Worm (Caenorhabditis elegans) whole organism, L2 larva: ENCODE results near the gene F14B8.4.

Experiments used
- R02D3.7 ChIP-seq: fragments of 150-350 bp; optimal IDR thresholded peaks from 2 replicates; lab custom pipeline; 2014; ENCODE audit warnings: missing biosample characterization, missing genetic modification characterization
- Y55F3AM.14 ChIP-seq: fragments of 200-800 bp; sonication (Bioruptor generic); optimal IDR thresholded peaks from 2 replicates; lab custom pipeline; 2018; ENCODE audit warnings: mild to moderate bottlenecking, missing genetic modification characterization, missing compliant biosample characterization
- ZK546.5 ChIP-seq: sonication (generic microtip); optimal IDR thresholded peaks from 2 replicates; lab custom pipeline; 2017; ENCODE audit warnings: missing biosample characterization, missing genetic modification characterization
- alr-1 ChIP-seq: fragments of 150-350 bp; optimal IDR thresholded peaks from 2 replicates; lab custom pipeline; 2014; ENCODE audit warnings: missing biosample characterization, missing genetic modification characterization
- aly-2 ChIP-seq: fragments of 150-350 bp; optimal IDR thresholded peaks from 2 replicates; lab custom pipeline; 2014; ENCODE audit warnings: missing biosample characterization, missing genetic modification characterization
- blmp-1 ChIP-seq: sonication (generic microtip); optimal IDR thresholded peaks from 2 replicates; lab custom pipeline; 2017; ENCODE audit warnings: missing genetic modification characterization, mild to moderate bottlenecking, missing compliant biosample characterization, antibody characterized with exemption, moderate library complexity; ENCODE audit not compliant: insufficient read depth
- ceh-16 ChIP-seq: fragments of 150-350 bp; optimal IDR thresholded peaks from 2 replicates; lab custom pipeline; 2014; ENCODE audit warnings: missing biosample characterization, missing genetic modification characterization
- ceh-82 ChIP-seq: fragments of 150-350 bp; optimal IDR thresholded peaks from 2 replicates; lab custom pipeline; 2014; ENCODE audit warnings: missing biosample characterization, missing genetic modification characterization
- crh-2 ChIP-seq: sonication (generic microtip); optimal IDR thresholded peaks from 2 replicates; lab custom pipeline; 2017; ENCODE audit warnings: missing biosample characterization, missing genetic modification characterization
- dmd-4 ChIP-seq: sonication (generic microtip); optimal IDR thresholded peaks from 2 replicates; lab custom pipeline; 2017; ENCODE audit warnings: missing biosample characterization, missing genetic modification characterization
- elt-3 ChIP-seq: sonication (generic microtip); optimal IDR thresholded peaks from 2 replicates; lab custom pipeline; 2017; ENCODE audit warnings: missing biosample characterization, missing genetic modification characterization
- fos-1 ChIP-seq: fragments of 150-350 bp; optimal IDR thresholded peaks from 2 replicates; lab custom pipeline; 2014; ENCODE audit warnings: missing biosample characterization, missing genetic modification characterization
- lin-11 ChIP-seq: fragments of 150-350 bp; sonication (generic microtip); optimal IDR thresholded peaks from 2 replicates; lab custom pipeline; 2014; ENCODE audit warnings: missing biosample characterization, missing genetic modification characterization, inconsistent platforms, mixed read lengths
- lin-39 ChIP-seq: fragments of 150-350 bp; optimal IDR thresholded peaks from 2 replicates; lab custom pipeline; 2014; ENCODE audit warnings: missing biosample characterization, missing genetic modification reagents, missing genetic modification characterization
- lsy-2 ChIP-seq, 2 experiments: fragments of 150-350 bp in 1 of 2; sonication (generic microtip) in 1 of 2; optimal IDR thresholded peaks; 2 replicates each; lab custom pipeline; 2014 to 2017; ENCODE audit warnings: missing biosample characterization in 2 of 2, missing genetic modification characterization in 2 of 2
- mbf-1 ChIP-seq: sonication (generic microtip); optimal IDR thresholded peaks from 2 replicates; lab custom pipeline; 2017; ENCODE audit warnings: missing biosample characterization, missing genetic modification characterization
- nhr-12 ChIP-seq: fragments of 150-350 bp; optimal IDR thresholded peaks from 2 replicates; lab custom pipeline; 2014; ENCODE audit warnings: missing biosample characterization, missing genetic modification characterization
- nhr-21 ChIP-seq: fragments of 150-350 bp; optimal IDR thresholded peaks from 2 replicates; lab custom pipeline; 2014; ENCODE audit warnings: missing biosample characterization, missing genetic modification characterization
- nhr-23 ChIP-seq: fragments of 150-350 bp; optimal IDR thresholded peaks from 2 replicates; lab custom pipeline; 2014; ENCODE audit warnings: missing biosample characterization, missing genetic modification reagents, missing genetic modification characterization
- nhr-237 ChIP-seq: fragments of 150-350 bp; optimal IDR thresholded peaks from 2 replicates; lab custom pipeline; 2014; ENCODE audit warnings: missing biosample characterization, missing genetic modification characterization
- nhr-25 ChIP-seq: fragments of 150-350 bp; sonication (generic microtip); optimal IDR thresholded peaks from 3 replicates; lab custom pipeline; 2014; ENCODE audit warnings: missing biosample characterization, missing genetic modification characterization
- nhr-6 ChIP-seq: fragments of 150-350 bp; optimal IDR thresholded peaks from 2 replicates; lab custom pipeline; 2014; ENCODE audit warnings: missing biosample characterization, missing genetic modification characterization
- sem-4 ChIP-seq: fragments of 150-350 bp; optimal IDR thresholded peaks from 2 replicates; lab custom pipeline; 2014; ENCODE audit warnings: missing biosample characterization, missing genetic modification reagents, missing genetic modification characterization
- skn-1 ChIP-seq: sonication (generic microtip); optimal IDR thresholded peaks from 2 replicates; lab custom pipeline; 2017; ENCODE audit warnings: missing biosample characterization, missing genetic modification characterization
- sma-3 ChIP-seq: sonication (generic microtip); optimal IDR thresholded peaks from 2 replicates; lab custom pipeline; 2016; ENCODE audit warnings: missing genetic modification reagents, missing genetic modification characterization, missing compliant biosample characterization
- sma-9 ChIP-seq, 2 experiments: fragments of 150-350 bp in 1 of 2; sonication (generic microtip) in 1 of 2; optimal IDR thresholded peaks; 2 replicates each; lab custom pipeline; 2014 to 2016; ENCODE audit warnings: missing genetic modification characterization in 2 of 2, mild to moderate bottlenecking in 1 of 2, missing biosample characterization in 1 of 2, missing compliant biosample characterization in 1 of 2, missing genetic modification reagents in 1 of 2, moderate library complexity in 1 of 2
- snpc-4 ChIP-seq: fragments of 150-350 bp; optimal IDR thresholded peaks from 2 replicates; lab custom pipeline; 2014; ENCODE audit warnings: missing biosample characterization, missing genetic modification characterization
- unc-39 ChIP-seq: fragments of 150-350 bp; optimal IDR thresholded peaks from 2 replicates; lab custom pipeline; 2014; ENCODE audit warnings: missing biosample characterization, missing genetic modification characterization
- unc-55 ChIP-seq: fragments of 150-350 bp; sonication (generic microtip); optimal IDR thresholded peaks from 3 replicates; lab custom pipeline; 2014; ENCODE audit warnings: missing biosample characterization, missing genetic modification reagents, missing genetic modification characterization
- unc-62 ChIP-seq: fragments of 150-350 bp; optimal IDR thresholded peaks from 2 replicates; lab custom pipeline; 2014; ENCODE audit warnings: missing biosample characterization, missing genetic modification reagents, missing genetic modification characterization
- ztf-1 ChIP-seq: fragments of 200-800 bp; sonication (Bioruptor generic); conservative IDR thresholded peaks from 2 replicates; pipeline ENCODE4 v1.3.6; 2022; ENCODE audit warnings: missing genetic modification characterization, missing compliant biosample characterization
- ztf-11 ChIP-seq: sonication (generic microtip); optimal IDR thresholded peaks from 2 replicates; lab custom pipeline; 2017; ENCODE audit warnings: missing biosample characterization, missing genetic modification characterization
- ztf-4 ChIP-seq: fragments of 150-350 bp; optimal IDR thresholded peaks from 2 replicates; lab custom pipeline; 2014; ENCODE audit warnings: missing biosample characterization, missing genetic modification characterization

Gene F14B8.4

DNA sequence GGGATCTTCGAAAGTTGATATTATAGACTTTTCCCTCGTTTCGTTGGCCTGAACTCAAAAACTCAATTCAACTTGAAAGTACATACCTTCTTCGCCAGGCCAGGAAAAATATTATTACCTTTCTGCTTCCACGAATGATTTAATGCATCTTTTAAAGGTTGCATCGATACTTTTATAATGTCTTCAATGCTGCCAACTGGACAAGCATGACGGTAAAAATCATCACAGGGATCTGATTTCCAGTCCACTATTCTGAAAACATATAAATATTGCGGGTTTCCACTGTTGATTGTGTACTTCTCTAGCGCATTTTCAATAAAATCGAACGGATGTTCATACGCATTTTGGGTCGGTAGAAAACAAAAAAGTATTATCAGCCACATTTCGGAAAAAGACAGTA is 36.7 kb downstream of the F14B8.4 start, which contains the start of gene nep-4:
TSS of gene nep-4 (minus strand) at position 393 of the 400 bp plus-strand sequence.
- TF ChIP-seq nhr-12 (tag; lab: Kevin White, UChicago) (no peak), mbf-1 (no peak)

DNA sequence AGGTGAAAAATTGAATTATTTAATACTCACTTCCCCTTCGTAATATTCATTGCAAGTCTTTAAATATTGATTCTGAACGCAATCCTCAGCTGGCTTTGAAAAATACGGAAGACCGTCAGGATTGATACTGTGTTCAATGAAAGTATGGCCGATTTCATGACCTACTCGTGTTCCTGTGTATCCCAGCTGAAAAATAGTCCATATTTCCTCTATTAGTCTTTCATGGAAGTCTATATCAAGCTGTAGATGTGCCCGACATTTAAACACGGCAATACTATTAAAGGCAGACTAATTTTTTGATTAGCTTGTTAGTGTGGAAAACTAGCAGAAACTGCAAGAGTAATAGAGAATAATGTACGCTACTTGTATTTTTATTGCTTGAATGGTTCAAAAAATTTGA is 38.2 kb downstream of the F14B8.4 start:
- TF ChIP-seq alr-1 (tag; lab: Kevin White, UChicago) (no peak), ceh-16 (tag; lab: Kevin White, UChicago) (no peak), fos-1 (tag; lab: Kevin White, UChicago) (no peak), dmd-4 (tag; lab: Kevin White, UChicago) (no peak), lin-39 (tag; lab: Kevin White, UChicago) (no peak), lsy-2 (tag; optimal IDR thresholded peaks at IDR 0.05; lab: Kevin White, UChicago) (no peak), skn-1 (tag; lab: Kevin White, UChicago) (no peak), nhr-12 (tag; lab: Kevin White, UChicago) (no peak), unc-55 (GFP tag; lab: Kevin White, UChicago) (no peak), crh-2 (tag; lab: Kevin White, UChicago) (no peak), nhr-237 (no peak), mbf-1 (no peak), nhr-6 (tag; lab: Kevin White, UChicago) (no peak), nhr-21 (no peak), sma-3 (GFP tag; lab: Kevin White, UChicago) (no peak), ztf-11 (tag; lab: Kevin White, UChicago) (no peak), blmp-1 (tag; lab: Kevin White, UChicago) (no peak), Y55F3AM.14 (GFP tag; lab: Kevin White, UChicago) (no peak), ztf-4 (no peak)

DNA sequence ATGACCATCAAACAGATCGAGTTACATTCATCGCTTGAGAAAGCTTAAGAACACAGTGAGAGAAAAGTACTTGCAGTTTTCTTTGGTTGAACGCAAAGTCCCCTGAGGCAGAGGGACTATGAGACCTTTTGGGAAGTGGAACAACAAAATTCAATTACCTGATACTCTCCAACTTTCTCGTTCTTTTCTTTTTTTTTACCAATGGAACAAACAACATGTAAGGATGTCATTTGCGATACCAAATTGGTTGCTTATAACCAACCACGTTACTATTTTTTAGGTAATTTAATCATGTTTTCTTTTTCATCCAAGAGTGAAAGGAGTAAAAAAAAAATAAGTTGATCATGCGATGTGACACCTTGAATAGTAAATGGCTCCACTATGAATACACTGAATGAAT is 43.0 kb downstream of the F14B8.4 start:
- TF ChIP-seq ZK546.5 (tag; lab: Kevin White, UChicago) (no peak), sma-9 (GFP tag; optimal IDR thresholded peaks at IDR 0.05; lab: Kevin White, UChicago) (peak; percentile 7), sma-9 (tag; optimal IDR thresholded peaks at IDR 0.05; lab: Kevin White, UChicago) (no peak), unc-62 (GFP tag; lab: Kevin White, UChicago) (no peak), sma-3 (GFP tag; lab: Kevin White, UChicago) (no peak)

DNA sequence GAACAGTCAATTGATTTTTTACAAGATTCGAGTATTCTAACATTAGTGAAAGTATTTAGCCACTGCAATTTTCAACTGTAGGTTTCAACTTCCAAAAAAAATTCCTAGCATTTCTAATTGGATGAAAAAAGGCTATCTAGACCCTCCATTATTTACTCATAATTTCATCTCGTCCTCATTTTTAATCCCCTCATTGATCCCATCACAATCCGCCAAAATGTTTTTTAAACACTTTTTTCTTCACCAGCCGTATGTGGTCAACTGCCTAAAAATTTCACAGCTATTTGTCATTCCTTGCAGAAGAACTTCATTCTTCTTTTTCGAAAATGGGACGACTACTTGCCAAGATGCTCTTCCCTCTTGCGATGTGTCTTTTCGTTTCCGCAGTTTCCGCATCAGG is 46.4 kb downstream of the F14B8.4 start, which contains the start of gene rig-3:
TSS of gene rig-3 (plus strand) at position 301 of the 400 bp plus-strand sequence.
- TF ChIP-seq R02D3.7: no peak

DNA sequence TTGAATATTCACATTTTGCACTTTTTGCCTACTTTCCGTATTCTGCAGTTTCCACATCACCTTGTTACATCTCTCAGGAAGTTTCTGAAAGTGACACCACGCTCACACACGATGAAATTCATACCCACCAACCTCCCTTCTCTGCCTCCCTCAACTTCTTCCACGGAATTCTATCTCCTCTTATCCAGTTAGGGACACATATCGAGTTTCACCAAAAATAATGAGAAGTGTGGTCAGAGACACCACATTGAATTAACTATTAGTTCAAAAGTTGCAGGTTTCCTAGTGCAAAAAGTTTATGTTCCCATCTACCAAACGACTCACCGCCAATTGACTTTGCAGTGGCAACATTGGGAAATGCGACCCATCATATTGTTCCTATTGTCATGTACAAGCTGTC is 49.3 kb downstream of the F14B8.4 start:
- TF ChIP-seq aly-2 (no peak), nhr-25 (tag; lab: Kevin White, UChicago) (no peak), elt-3 (no peak), blmp-1 (tag; lab: Kevin White, UChicago) (no peak), ceh-82 (tag; lab: Kevin White, UChicago) (no peak), R02D3.7 (no peak), sma-3 (GFP tag; lab: Kevin White, UChicago) (no peak), ztf-1 (GFP tag; lab: Robert Waterston, UW) (no peak), nhr-237 (no peak), unc-39 (tag; lab: Kevin White, UChicago) (no peak), ztf-11 (tag; lab: Kevin White, UChicago) (no peak), snpc-4 (tag; lab: Kevin White, UChicago) (no peak), lin-11 (tag; lab: Kevin White, UChicago) (no peak), nhr-23 (tag; lab: Kevin White, UChicago) (no peak), sem-4 (tag; lab: Kevin White, UChicago) (no peak)
- TF ChIP-seq, all 48 proteins: peak for 0
